Worm (Caenorhabditis elegans) whole organism, L4 larva: Measurements from ENCODE around the gene K08B12.1.

Experiments used
- D1046.2 ChIP-seq: fragments of 200-800 bp; sonication (Bioruptor generic); IDR thresholded peaks from 2 replicates; pipeline ENCODE4 v1.3.6; 2022; ENCODE audit warnings: missing genetic modification characterization, missing compliant biosample characterization
- F10B5.3 ChIP-seq: sonication (generic microtip); optimal IDR thresholded peaks from 2 replicates; lab custom pipeline; 2016; ENCODE audit warnings: mild to moderate bottlenecking, missing genetic modification characterization, missing compliant biosample characterization
- F49E8.2 ChIP-seq: sonication (generic microtip); optimal IDR thresholded peaks from 2 replicates; lab custom pipeline; 2016; ENCODE audit warnings: missing compliant biosample characterization, mild to moderate bottlenecking, missing genetic modification characterization, borderline replicate concordance
- T20F7.1 ChIP-seq: fragments of 200-800 bp; sonication (Bioruptor generic); optimal IDR thresholded peaks from 2 replicates; lab custom pipeline; 2018; ENCODE audit warnings: mild to moderate bottlenecking, missing genetic modification characterization, missing compliant biosample characterization
- T26A8.4 ChIP-seq: fragments of 200-800 bp; sonication (Bioruptor generic); IDR thresholded peaks from 2 replicates; pipeline ENCODE4 v1.3.6; 2022; ENCODE audit warnings: missing genetic modification characterization, missing compliant biosample characterization
- aha-1 ChIP-seq: fragments of 150-350 bp; peaks from one replicate; lab custom pipeline; 2014; ENCODE audit warnings: missing biosample characterization, missing genetic modification characterization
- arid-1 ChIP-seq: fragments of 200-800 bp; sonication (Bioruptor generic); conservative IDR thresholded peaks from 2 replicates; pipeline ENCODE4 v1.3.6; 2022; ENCODE audit warnings: missing genetic modification reagents, missing genetic modification characterization, missing compliant biosample characterization
- ceh-20 ChIP-seq: fragments of 200-800 bp; sonication (Bioruptor generic); IDR thresholded peaks from 2 replicates; pipeline ENCODE4 v1.3.6; 2022; ENCODE audit warnings: missing genetic modification reagents, missing genetic modification characterization, missing compliant biosample characterization
- ceh-82 ChIP-seq: sonication (generic microtip); optimal IDR thresholded peaks from 2 replicates; lab custom pipeline; 2017; ENCODE audit warnings: missing biosample characterization, missing genetic modification characterization
- ctbp-1 ChIP-seq: fragments of 200-800 bp; sonication (Bioruptor generic); IDR thresholded peaks from 2 replicates; pipeline ENCODE4 v1.3.6; 2022; ENCODE audit warnings: missing genetic modification reagents, missing genetic modification characterization, missing compliant biosample characterization
- daf-12 ChIP-seq: fragments of 150-350 bp; optimal IDR thresholded peaks from 2 replicates; lab custom pipeline; 2014; ENCODE audit warnings: missing biosample characterization, missing genetic modification reagents, missing genetic modification characterization
- daf-16 ChIP-seq, 3 experiments: sonication (generic microtip); optimal IDR thresholded peaks; 2 replicates each; lab custom pipeline; 2016 to 2017; ENCODE audit warnings: missing genetic modification characterization in 3 of 3, missing genetic modification reagents in 3 of 3, mild to moderate bottlenecking in 2 of 3, missing compliant biosample characterization in 2 of 3, missing biosample characterization in 1 of 3, moderate library complexity in 1 of 3
- dpl-1 ChIP-seq: fragments of 150-350 bp; optimal IDR thresholded peaks from 2 replicates; lab custom pipeline; 2014; ENCODE audit warnings: missing biosample characterization, missing genetic modification reagents, missing genetic modification characterization
- egl-27 ChIP-seq: sonication (generic microtip); optimal IDR thresholded peaks from 3 replicates; lab custom pipeline; 2017; ENCODE audit warnings: missing biosample characterization, missing genetic modification reagents, missing genetic modification characterization
- egl-43 ChIP-seq: fragments of 200-800 bp; sonication (Bioruptor generic); IDR thresholded peaks from 2 replicates; pipeline ENCODE4 v1.3.6; 2022; ENCODE audit warnings: missing genetic modification reagents, missing genetic modification characterization, missing compliant biosample characterization
- gei-8 ChIP-seq: fragments of 200-800 bp; sonication (Bioruptor generic); optimal IDR thresholded peaks from 2 replicates; lab custom pipeline; 2018; ENCODE audit warnings: mild to moderate bottlenecking, missing genetic modification characterization, missing compliant biosample characterization
- hlh-11 ChIP-seq: fragments of 200-800 bp; sonication (Bioruptor generic); optimal IDR thresholded peaks from 2 replicates; lab custom pipeline; 2018; ENCODE audit warnings: mild to moderate bottlenecking, missing genetic modification characterization, missing compliant biosample characterization
- hlh-30 ChIP-seq: sonication (generic microtip); optimal IDR thresholded peaks from 2 replicates; lab custom pipeline; 2017; ENCODE audit warnings: antibody characterized with exemption, mild to moderate bottlenecking, missing genetic modification characterization, missing compliant biosample characterization; ENCODE audit not compliant: insufficient read depth
- lin-1 ChIP-seq: fragments of 200-800 bp; sonication (Bioruptor generic); IDR thresholded peaks from 2 replicates; pipeline ENCODE4 v1.3.6; 2022; ENCODE audit warnings: missing genetic modification reagents, missing genetic modification characterization, missing compliant biosample characterization
- lin-13 ChIP-seq: fragments of 150-350 bp; optimal IDR thresholded peaks from 2 replicates; lab custom pipeline; 2014; ENCODE audit warnings: missing biosample characterization, missing genetic modification reagents, missing genetic modification characterization
- lin-15B ChIP-seq: fragments of 150-350 bp; sonication (generic microtip); optimal IDR thresholded peaks from 3 replicates; lab custom pipeline; 2014; ENCODE audit warnings: missing biosample characterization, missing genetic modification characterization
- lin-39 ChIP-seq: fragments of 150-350 bp; optimal IDR thresholded peaks from 2 replicates; lab custom pipeline; 2014; ENCODE audit warnings: missing biosample characterization, missing genetic modification reagents, missing genetic modification characterization
- lir-3 ChIP-seq: sonication (generic microtip); optimal IDR thresholded peaks from 2 replicates; lab custom pipeline; 2016; ENCODE audit warnings: mild to moderate bottlenecking, missing genetic modification characterization, missing compliant biosample characterization
- lsy-2 ChIP-seq, 2 experiments: fragments of 150-350 bp in 1 of 2; sonication (generic microtip) in 1 of 2; optimal IDR thresholded peaks; 2 replicates each; lab custom pipeline; 2014 to 2017; ENCODE audit warnings: missing biosample characterization in 2 of 2, missing genetic modification characterization in 2 of 2
- madf-9 ChIP-seq: fragments of 200-800 bp; sonication (Bioruptor generic); conservative IDR thresholded peaks from 2 replicates; pipeline ENCODE4 v1.3.6; 2022; ENCODE audit warnings: missing genetic modification reagents, missing genetic modification characterization, missing compliant biosample characterization
- mdl-1 ChIP-seq, 2 experiments: fragments of 150-350 bp in 1 of 2; sonication (generic microtip) in 1 of 2; optimal IDR thresholded peaks; 2 replicates each; lab custom pipeline; 2014 to 2017; ENCODE audit warnings: missing biosample characterization in 2 of 2, missing genetic modification characterization in 2 of 2
- mep-1 ChIP-seq: fragments of 150-350 bp; sonication (generic microtip); optimal IDR thresholded peaks from 3 replicates; lab custom pipeline; 2014; ENCODE audit warnings: missing biosample characterization, missing genetic modification characterization
- nhr-11 ChIP-seq: fragments of 150-350 bp; optimal IDR thresholded peaks from 2 replicates; lab custom pipeline; 2014; ENCODE audit warnings: missing biosample characterization, missing genetic modification characterization
- nhr-42 ChIP-seq: fragments of 200-800 bp; sonication (Bioruptor generic); IDR thresholded peaks from 2 replicates; pipeline ENCODE4 v1.3.6; 2022; ENCODE audit warnings: missing genetic modification characterization, missing compliant biosample characterization
- php-3 ChIP-seq: fragments of 200-800 bp; sonication (Bioruptor generic); IDR thresholded peaks from 2 replicates; pipeline ENCODE4 v1.3.6; 2022; ENCODE audit warnings: missing genetic modification reagents, missing genetic modification characterization, missing compliant biosample characterization
- sdz-12 ChIP-seq: fragments of 200-800 bp; sonication (Bioruptor generic); optimal IDR thresholded peaks from 2 replicates; lab custom pipeline; 2018; ENCODE audit warnings: mild to moderate bottlenecking, missing genetic modification characterization, missing compliant biosample characterization
- set-16 ChIP-seq: fragments of 200-800 bp; sonication (Bioruptor generic); IDR thresholded peaks from 2 replicates; pipeline ENCODE4 v1.3.6; 2022; ENCODE audit warnings: missing genetic modification reagents, missing genetic modification characterization, missing compliant biosample characterization
- snpc-1.2 ChIP-seq: fragments of 200-800 bp; sonication (Bioruptor generic); IDR thresholded peaks from 2 replicates; pipeline ENCODE4 v1.3.6; 2022; ENCODE audit warnings: missing genetic modification reagents, missing genetic modification characterization, missing compliant biosample characterization
- spr-3 ChIP-seq: fragments of 200-800 bp; sonication (Bioruptor generic); optimal IDR thresholded peaks from 2 replicates; lab custom pipeline; 2018; ENCODE audit warnings: mild to moderate bottlenecking, missing genetic modification characterization, missing compliant biosample characterization
- tra-1 ChIP-seq: fragments of 200-800 bp; sonication (Bioruptor generic); IDR thresholded peaks from 2 replicates; pipeline ENCODE4 v1.3.6; 2022; ENCODE audit warnings: missing genetic modification reagents, missing genetic modification characterization, missing compliant biosample characterization
- unc-130 ChIP-seq: sonication (generic microtip); optimal IDR thresholded peaks from 2 replicates; lab custom pipeline; 2016; ENCODE audit warnings: missing genetic modification reagents, missing genetic modification characterization, missing compliant biosample characterization
- unc-39 ChIP-seq: sonication (generic microtip); optimal IDR thresholded peaks from 2 replicates; lab custom pipeline; 2017; ENCODE audit warnings: missing biosample characterization, missing genetic modification characterization
- unc-62 ChIP-seq, 3 experiments: fragments of 150-350 bp in 1 of 3; sonication (generic microtip); optimal IDR thresholded peaks in 2 of 3; peaks in 1 of 3; 1 replicate in 1 of 3; 2 replicates in 2 of 3; lab custom pipeline; 2014 to 2017; ENCODE audit warnings: missing biosample characterization in 3 of 3, missing genetic modification characterization in 3 of 3, missing genetic modification reagents in 3 of 3, missing genotype in 1 of 3
- vab-7 ChIP-seq: fragments of 200-800 bp; sonication (Bioruptor generic); IDR thresholded peaks from 2 replicates; pipeline ENCODE4 v1.3.6; 2022; ENCODE audit warnings: missing genetic modification reagents, missing genetic modification characterization, missing compliant biosample characterization
- zfp-3 ChIP-seq: fragments of 200-800 bp; sonication (Bioruptor generic); conservative IDR thresholded peaks from 2 replicates; pipeline ENCODE4 v1.3.6; 2022; ENCODE audit warnings: missing genetic modification reagents, missing genetic modification characterization, missing compliant biosample characterization

Gene K08B12.1

ce11 chrV:6224984-6225617, 34.1 kb upstream of the K08B12.1 start (continued):
- TF ChIP-seq madf-9 (GFP tag; lab: Robert Waterston, UW), result no peak
- peak; percentile 29 for TF ChIP-seq spr-3
- no peak for TF ChIP-seq T26A8.4 (GFP tag; lab: Robert Waterston, UW)
- TF ChIP-seq, all 104 proteins: peak for 11

DNA sequence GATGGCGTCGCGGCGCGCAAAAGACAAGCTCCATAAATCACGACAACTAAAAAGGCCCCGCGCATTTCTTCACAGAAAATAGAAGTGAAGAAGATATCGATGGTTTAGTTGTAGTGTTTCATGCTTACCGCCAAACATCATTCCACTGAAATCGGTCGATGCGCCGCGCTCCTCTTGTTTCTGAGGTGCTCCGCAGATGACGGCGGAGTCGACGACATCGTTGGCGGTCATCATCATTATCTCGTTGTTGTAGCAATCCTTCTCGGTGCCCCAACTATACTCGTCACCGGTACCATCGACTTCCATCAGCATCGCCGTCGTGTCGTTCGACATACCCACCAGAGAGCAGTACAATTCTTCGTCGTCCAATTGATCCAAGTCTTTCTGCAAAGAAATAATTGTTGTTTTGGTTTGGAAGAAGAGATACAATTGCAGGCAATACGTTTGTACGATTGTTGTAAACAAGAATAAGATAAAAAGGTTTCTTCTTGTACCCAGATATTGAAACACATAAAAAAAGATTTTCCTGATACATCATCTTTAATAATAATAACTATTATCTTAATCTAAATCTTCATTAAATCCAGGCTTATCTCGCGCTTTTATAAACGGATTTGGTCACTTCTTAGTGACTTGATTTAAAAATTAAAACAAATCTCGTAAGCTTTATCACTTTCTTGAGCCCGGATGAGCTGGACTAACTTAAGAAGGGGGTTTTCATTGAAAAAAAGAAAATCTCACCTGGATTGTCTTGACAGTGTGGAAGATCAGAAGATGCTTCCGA, 33.2 kb upstream of the K08B12.1 start:
- peak in 1 of 2 experiments; percentile 51 for TF ChIP-seq lsy-2 (tag; optimal IDR thresholded peaks at IDR 0.05; lab: Kevin White, UChicago)
- no peak for TF ChIP-seq unc-62 (GFP tag; optimal IDR thresholded peaks at IDR 0.05 in 1 of 2; lab: Kevin White, UChicago)
- no peak for TF ChIP-seq unc-62 (tag; optimal IDR thresholded peaks at IDR 0.05; lab: Kevin White, UChicago)
- TF ChIP-seq T26A8.4 (GFP tag; lab: Robert Waterston, UW), result peak; percentile 45
- TF ChIP-seq ceh-20, result no peak; the same call in 1 of the 2 replicates
- no peak for TF ChIP-seq unc-130 (GFP tag; lab: Kevin White, UChicago)
- TF ChIP-seq zfp-3 (GFP tag; lab: Robert Waterston, UW), result peak; percentile 21; the same call in 1 of the 2 replicates
- TF ChIP-seq daf-12 (tag; lab: Kevin White, UChicago), result no peak
- no peak for TF ChIP-seq unc-39 (tag; lab: Kevin White, UChicago)
- TF ChIP-seq T20F7.1 (GFP tag; lab: Kevin White, UChicago), result peak; percentile 15
- peak; percentile 33; the same call in 1 of the 2 replicates for TF ChIP-seq snpc-1.2
- peak; percentile 55; the same call in 1 of the 2 replicates for TF ChIP-seq madf-9 (GFP tag; lab: Robert Waterston, UW)
- peak; percentile 17 for TF ChIP-seq hlh-30 (tag; lab: Kevin White, UChicago)
- TF ChIP-seq dpl-1 (GFP tag; lab: Kevin White, UChicago), result no peak
- TF ChIP-seq mdl-1 (tag; optimal IDR thresholded peaks at IDR 0.05; lab: Kevin White, UChicago), result no peak
- TF ChIP-seq daf-16 (GFP tag; optimal IDR thresholded peaks at IDR 0.05; lab: Kevin White, UChicago), result peak in 1 of 2 experiments; percentile 8
- TF ChIP-seq daf-16 (tag; optimal IDR thresholded peaks at IDR 0.05; lab: Kevin White, UChicago), result peak; percentile 24
- no peak for TF ChIP-seq egl-27
- TF ChIP-seq php-3 (GFP tag; lab: Robert Waterston, UW), result peak; percentile 52; the same call in 1 of the 2 replicates
- no peak for TF ChIP-seq lin-39 (tag; lab: Kevin White, UChicago)
- TF ChIP-seq F49E8.2 (tag; lab: Kevin White, UChicago), result no peak
- TF ChIP-seq egl-43 (GFP tag; lab: Robert Waterston, UW), result peak; percentile 70; the same call in 1 of the 2 replicates
- TF ChIP-seq lin-15B, result no peak
- TF ChIP-seq mep-1 (tag; lab: Kevin White, UChicago), result peak; percentile 5
- TF ChIP-seq hlh-11, result peak; percentile 5
- peak; percentile 39; the same call in 1 of the 2 replicates for TF ChIP-seq set-16 (GFP tag; lab: Robert Waterston, UW)
- TF ChIP-seq ctbp-1 (GFP tag; lab: Robert Waterston, UW), result peak; percentile 28; the same call in 1 of the 2 replicates

DNA sequence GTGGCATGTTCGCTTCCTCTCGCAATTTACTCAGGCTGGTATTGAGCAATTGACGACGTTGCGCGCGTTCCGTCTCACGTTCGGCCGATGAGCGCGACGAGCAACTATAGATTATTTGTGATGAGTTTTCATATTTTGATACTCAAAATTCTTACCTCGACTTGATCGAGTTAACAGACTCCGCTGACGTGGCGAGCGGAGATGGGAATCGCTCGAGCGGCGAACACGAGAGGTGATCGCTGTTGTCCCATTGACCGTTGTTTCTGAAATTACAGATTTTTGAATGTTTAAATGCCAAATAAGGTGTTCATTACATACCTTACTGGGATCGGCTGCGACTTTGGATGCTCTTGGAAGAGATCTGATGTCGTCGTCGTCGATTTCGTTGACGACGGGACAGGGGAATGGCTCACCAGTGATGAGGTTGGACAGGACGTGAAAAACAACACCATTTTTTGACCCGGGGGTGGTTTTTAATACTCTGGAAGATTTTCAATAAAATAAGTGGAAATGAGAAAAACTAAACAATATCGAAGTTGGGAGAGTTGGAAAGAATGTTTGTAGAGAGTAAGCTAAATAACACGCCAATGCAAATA, 32.5 kb upstream of the K08B12.1 start, which contains the start of gene W06H8.6:
W06H8.6 (minus strand) TSS at position 481 of the 596 bp plus-strand sequence.
- TF ChIP-seq lin-13 (GFP tag; lab: Kevin White, UChicago) (no peak), dpl-1 (GFP tag; lab: Kevin White, UChicago) (no peak), vab-7 (0 out of 2 replicates have a peak, but pooled peaks have one; percentile 27), php-3 (GFP tag; lab: Robert Waterston, UW) (peak; percentile 53), arid-1 (GFP tag; lab: Robert Waterston, UW) (0 out of 2 replicates have a peak, but pooled peaks have one; percentile 29), egl-43 (GFP tag; lab: Robert Waterston, UW) (0 out of 2 replicates have a peak, but pooled peaks have one; percentile 46), aha-1 (tag; lab: Kevin White, UChicago) (peak; percentile 58), ceh-82 (no peak), snpc-1.2 (0 out of 2 replicates have a peak, but pooled peaks have one; percentile 41), sdz-12 (GFP tag; lab: Kevin White, UChicago) (peak; percentile 55), F10B5.3 (tag; lab: Kevin White, UChicago) (no peak), tra-1 (0 out of 2 replicates have a peak, but pooled peaks have one; percentile 8), lsy-2 (tag; optimal IDR thresholded peaks at IDR 0.05; lab: Kevin White, UChicago) (no peak), madf-9 (GFP tag; lab: Robert Waterston, UW) (peak; percentile 61), daf-12 (tag; lab: Kevin White, UChicago) (no peak), lir-3 (tag; lab: Kevin White, UChicago) (no peak), D1046.2 (GFP tag; lab: Robert Waterston, UW) (no peak), nhr-11 (peak; percentile 7), daf-16 (GFP tag; optimal IDR thresholded peaks at IDR 0.05; lab: Kevin White, UChicago) (no peak), daf-16 (tag; optimal IDR thresholded peaks at IDR 0.05; lab: Kevin White, UChicago) (peak; percentile 22), nhr-42 (GFP tag; lab: Robert Waterston, UW) (no peak), lin-1 (GFP tag; lab: Robert Waterston, UW) (peak; percentile 45), gei-8 (GFP tag; lab: Kevin White, UChicago) (peak; percentile 54)
